Fruit fly (Drosophila melanogaster) whole organism, embryonic: ENCODE data around the gene CG34026.

Source experiments
- B-H1 ChIP-seq: fragments of 200-800 bp; sonication (Bioruptor generic); IDR thresholded peaks from 3 replicates; pipeline ENCODE4 v1.3.6; 2022; ENCODE audit warnings: missing biosample characterization, missing genetic modification characterization
- CG10274 ChIP-seq: fragments of 200-800 bp; sonication (Bioruptor generic); optimal IDR thresholded peaks from 3 replicates; lab custom pipeline; 2017; ENCODE audit warnings: missing biosample characterization, mild to moderate bottlenecking, missing genetic modification characterization
- CG10462 ChIP-seq: fragments of 200-800 bp; sonication (Bioruptor generic); optimal IDR thresholded peaks from 2 replicates; lab custom pipeline; 2016; ENCODE audit warnings: missing biosample characterization, missing genetic modification characterization
- CG12219 ChIP-seq: fragments of 200-800 bp; sonication (Bioruptor generic); optimal IDR thresholded peaks from 3 replicates; lab custom pipeline; 2018; ENCODE audit warnings: missing biosample characterization, mild to moderate bottlenecking, missing genetic modification characterization
- CG12659 ChIP-seq: fragments of 200-800 bp; sonication (Bioruptor generic); optimal IDR thresholded peaks from 3 replicates; lab custom pipeline; 2017; ENCODE audit warnings: mild to moderate bottlenecking, missing biosample characterization, missing genetic modification reagents, missing genetic modification characterization
- CG1603 ChIP-seq: fragments of 200-800 bp; sonication (Bioruptor generic); optimal IDR thresholded peaks from 2 replicates; lab custom pipeline; 2019; ENCODE audit warnings: missing biosample characterization, mild to moderate bottlenecking, missing genetic modification characterization, moderate library complexity
- CG18011 ChIP-seq: fragments of 200-800 bp; sonication (Bioruptor generic); optimal IDR thresholded peaks from 2 replicates; lab custom pipeline; 2017; ENCODE audit warnings: missing biosample characterization, missing genetic modification characterization, mild to moderate bottlenecking, moderate library complexity, missing genotype
- CG1832 ChIP-seq: fragments of 200-800 bp; sonication (Bioruptor generic); optimal IDR thresholded peaks from 2 replicates; lab custom pipeline; 2017; ENCODE audit warnings: missing biosample characterization, mild to moderate bottlenecking, missing genetic modification characterization, inconsistent platforms
- CG2116 ChIP-seq: fragments of 200-800 bp; sonication (Bioruptor generic); optimal IDR thresholded peaks from 3 replicates; lab custom pipeline; 2018; ENCODE audit warnings: missing biosample characterization, mild to moderate bottlenecking, missing genetic modification characterization
- CG2129 ChIP-seq: fragments of 200-800 bp; sonication (Bioruptor generic); IDR thresholded peaks from 2 replicates; pipeline ENCODE4 v1.3.6; 2022; ENCODE audit warnings: missing biosample characterization, missing genetic modification characterization; ENCODE audit not compliant: partially characterized antibody
- CG2875 ChIP-seq: fragments of 200-800 bp; sonication (Bioruptor generic); optimal IDR thresholded peaks from 2 replicates; lab custom pipeline; 2017; ENCODE audit warnings: missing biosample characterization, mild to moderate bottlenecking, missing genetic modification characterization, missing genetic modification reagents
- CG2889 ChIP-seq: fragments of 200-800 bp; sonication (Bioruptor generic); IDR thresholded peaks from 3 replicates; pipeline ENCODE4 v1.3.6; 2022; ENCODE audit warnings: missing biosample characterization, missing genetic modification characterization
- CG34376 ChIP-seq: fragments of 200-800 bp; sonication (Bioruptor generic); optimal IDR thresholded peaks from 2 replicates; lab custom pipeline; 2018; ENCODE audit warnings: missing biosample characterization, mild to moderate bottlenecking, missing genetic modification characterization
- CG3995 ChIP-seq: fragments of 200-800 bp; sonication (Bioruptor generic); optimal IDR thresholded peaks from 3 replicates; lab custom pipeline; 2016; ENCODE audit warnings: missing biosample characterization, missing genetic modification characterization
- CG4854 ChIP-seq: fragments of 200-800 bp; sonication (Bioruptor generic); optimal IDR thresholded peaks from 2 replicates; lab custom pipeline; 2016; ENCODE audit warnings: missing biosample characterization, missing genetic modification characterization, inconsistent platforms
- CG6791 ChIP-seq: fragments of 200-800 bp; sonication (Bioruptor generic); IDR thresholded peaks from 3 replicates; pipeline ENCODE4 v1.3.6; 2022; ENCODE audit warnings: missing biosample characterization, missing genetic modification characterization; ENCODE audit not compliant: partially characterized antibody
- CG7963 ChIP-seq: fragments of 200-800 bp; sonication (Bioruptor generic); IDR thresholded peaks from 3 replicates; pipeline ENCODE4 v1.3.6; 2022; ENCODE audit warnings: missing biosample characterization, missing genetic modification characterization; ENCODE audit not compliant: partially characterized antibody
- CG8388 ChIP-seq: fragments of 200-800 bp; sonication (Bioruptor generic); optimal IDR thresholded peaks from 2 replicates; lab custom pipeline; 2019; ENCODE audit warnings: missing biosample characterization, mild to moderate bottlenecking, missing genetic modification characterization, moderate library complexity
- CG8944 ChIP-seq: fragments of 200-800 bp; sonication (Bioruptor generic); optimal IDR thresholded peaks from 3 replicates; lab custom pipeline; 2016; ENCODE audit warnings: missing biosample characterization, missing genetic modification characterization
- CG9437 ChIP-seq: fragments of 200-800 bp; sonication (Bioruptor generic); optimal IDR thresholded peaks from 2 replicates; lab custom pipeline; 2018; ENCODE audit warnings: missing biosample characterization, mild to moderate bottlenecking, missing genetic modification characterization
- CG9797 ChIP-seq: fragments of 200-800 bp; sonication (Bioruptor generic); optimal IDR thresholded peaks from 3 replicates; lab custom pipeline; 2018; ENCODE audit warnings: missing biosample characterization, mild to moderate bottlenecking, missing genetic modification characterization
- Chrac-16 ChIP-seq: fragments of 200-800 bp; sonication (Bioruptor generic); optimal IDR thresholded peaks from 3 replicates; lab custom pipeline; 2016; ENCODE audit warnings: missing biosample characterization, missing genetic modification characterization
- CoRest ChIP-seq: fragments of 200-800 bp; sonication (Bioruptor generic); optimal IDR thresholded peaks from 3 replicates; lab custom pipeline; 2018; ENCODE audit warnings: missing biosample characterization, mild to moderate bottlenecking, missing genetic modification characterization, moderate library complexity
- Dip3 ChIP-seq: fragments of 200-800 bp; sonication (Bioruptor generic); optimal IDR thresholded peaks from 3 replicates; lab custom pipeline; 2016; ENCODE audit warnings: missing biosample characterization, missing genetic modification characterization
- Dp ChIP-seq: fragments of 200-800 bp; sonication (Bioruptor generic); optimal IDR thresholded peaks from 2 replicates; lab custom pipeline; 2018; ENCODE audit warnings: missing biosample characterization, mild to moderate bottlenecking, missing genetic modification characterization, moderate library complexity
- HLH4C ChIP-seq: fragments of 200-800 bp; sonication (Bioruptor generic); IDR thresholded peaks from 3 replicates; pipeline ENCODE4 v1.3.6; 2022; ENCODE audit warnings: missing biosample characterization, missing genetic modification characterization; ENCODE audit not compliant: partially characterized antibody
- HLH54F ChIP-seq: fragments of 200-800 bp; sonication (Bioruptor generic); optimal IDR thresholded peaks from 3 replicates; lab custom pipeline; 2016; ENCODE audit warnings: missing biosample characterization, missing genetic modification characterization
- Kr ChIP-seq: fragments of 200-800 bp; sonication (Bioruptor generic); optimal IDR thresholded peaks from 2 replicates; lab custom pipeline; 2017; ENCODE audit warnings: missing biosample characterization, mild to moderate bottlenecking, missing genetic modification characterization
- MESR4 ChIP-seq: fragments of 200-800 bp; sonication (Bioruptor generic); optimal IDR thresholded peaks from 2 replicates; lab custom pipeline; 2018; ENCODE audit warnings: missing biosample characterization, mild to moderate bottlenecking, missing genetic modification characterization, moderate library complexity
- Myb ChIP-seq: fragments of 200-800 bp; sonication (Bioruptor generic); optimal IDR thresholded peaks from 2 replicates; lab custom pipeline; 2016; ENCODE audit warnings: missing biosample characterization, missing genetic modification characterization
- NFAT ChIP-seq: fragments of 200-800 bp; sonication (Bioruptor generic); IDR thresholded peaks from 2 replicates; pipeline ENCODE4 v1.3.6; 2022; ENCODE audit warnings: missing biosample characterization, missing genetic modification characterization
- Ravus ChIP-seq: fragments of 200-800 bp; sonication (Bioruptor generic); IDR thresholded peaks from 2 replicates; pipeline ENCODE4 v1.3.6; 2022; ENCODE audit warnings: missing biosample characterization, missing genetic modification characterization
- Six4 ChIP-seq: fragments of 200-800 bp; sonication (Bioruptor generic); optimal IDR thresholded peaks from 2 replicates; lab custom pipeline; 2016; ENCODE audit warnings: missing biosample characterization, missing genetic modification characterization
- Spps ChIP-seq: fragments of 200-800 bp; sonication (Bioruptor generic); optimal IDR thresholded peaks from 2 replicates; lab custom pipeline; 2018; ENCODE audit warnings: missing biosample characterization, mild to moderate bottlenecking, missing genetic modification characterization
- ato ChIP-seq: fragments of 200-800 bp; sonication (Bioruptor generic); IDR thresholded peaks from 2 replicates; pipeline ENCODE4 v1.3.6; 2022; ENCODE audit warnings: missing biosample characterization, missing genetic modification characterization; ENCODE audit not compliant: partially characterized antibody
- bsh ChIP-seq, 2 experiments: fragments of 200-800 bp; sonication (Bioruptor generic); optimal IDR thresholded peaks; 2 replicates each; lab custom pipeline; 2017 to 2018; ENCODE audit warnings: mild to moderate bottlenecking in 2 of 2, missing biosample characterization in 2 of 2, missing genetic modification characterization in 2 of 2, moderate library complexity in 1 of 2
- cas ChIP-seq: fragments of 200-800 bp; sonication (Bioruptor generic); IDR thresholded peaks from 2 replicates; pipeline ENCODE4 v1.3.6; 2022; ENCODE audit warnings: missing biosample characterization, missing genetic modification characterization
- chif ChIP-seq, 2 experiments: fragments of 200-800 bp; sonication (Bioruptor generic); optimal IDR thresholded peaks; 3 replicates each; lab custom pipeline; 2016; ENCODE audit warnings: missing biosample characterization in 2 of 2, missing genetic modification characterization in 2 of 2
- chn ChIP-seq: fragments of 200-800 bp; sonication (Bioruptor generic); optimal IDR thresholded peaks from 2 replicates; lab custom pipeline; 2016; ENCODE audit warnings: missing biosample characterization, missing genetic modification characterization
- danr ChIP-seq: fragments of 200-800 bp; sonication (Bioruptor generic); IDR thresholded peaks from 2 replicates; pipeline ENCODE4 v1.3.6; 2022; ENCODE audit warnings: missing biosample characterization, missing genetic modification characterization
- dimm ChIP-seq: fragments of 200-800 bp; sonication (Bioruptor generic); IDR thresholded peaks from 2 replicates; pipeline ENCODE4 v1.3.6; 2022; ENCODE audit warnings: missing biosample characterization, missing genetic modification characterization
- gcm ChIP-seq: fragments of 200-800 bp; sonication (Bioruptor generic); optimal IDR thresholded peaks from 2 replicates; lab custom pipeline; 2019; ENCODE audit warnings: missing biosample characterization, mild to moderate bottlenecking, missing genetic modification characterization, moderate library complexity
- gcm2 ChIP-seq: fragments of 200-800 bp; sonication (Bioruptor generic); optimal IDR thresholded peaks from 2 replicates; lab custom pipeline; 2016; ENCODE audit warnings: missing biosample characterization, missing genetic modification characterization
- jumu ChIP-seq: fragments of 200-800 bp; sonication (Bioruptor generic); optimal IDR thresholded peaks from 3 replicates; lab custom pipeline; 2016; ENCODE audit warnings: missing biosample characterization, missing genetic modification characterization
- odd ChIP-seq: fragments of 200-800 bp; sonication (Bioruptor generic); optimal IDR thresholded peaks from 2 replicates; lab custom pipeline; 2017; ENCODE audit warnings: missing biosample characterization, mild to moderate bottlenecking, missing genetic modification characterization
- pfk ChIP-seq: fragments of 200-800 bp; sonication (Bioruptor generic); optimal IDR thresholded peaks from 2 replicates; lab custom pipeline; 2018; ENCODE audit warnings: missing biosample characterization, mild to moderate bottlenecking, missing genetic modification characterization, moderate library complexity
- wor ChIP-seq: fragments of 200-800 bp; sonication (Bioruptor generic); IDR thresholded peaks from 2 replicates; pipeline ENCODE4 v1.3.6; 2022; ENCODE audit warnings: missing biosample characterization, missing genetic modification characterization
- yki ChIP-seq: fragments of >200 bp; optimal IDR thresholded peaks from 3 replicates; lab custom pipeline; 2018

The CG34026 gene

DNA sequence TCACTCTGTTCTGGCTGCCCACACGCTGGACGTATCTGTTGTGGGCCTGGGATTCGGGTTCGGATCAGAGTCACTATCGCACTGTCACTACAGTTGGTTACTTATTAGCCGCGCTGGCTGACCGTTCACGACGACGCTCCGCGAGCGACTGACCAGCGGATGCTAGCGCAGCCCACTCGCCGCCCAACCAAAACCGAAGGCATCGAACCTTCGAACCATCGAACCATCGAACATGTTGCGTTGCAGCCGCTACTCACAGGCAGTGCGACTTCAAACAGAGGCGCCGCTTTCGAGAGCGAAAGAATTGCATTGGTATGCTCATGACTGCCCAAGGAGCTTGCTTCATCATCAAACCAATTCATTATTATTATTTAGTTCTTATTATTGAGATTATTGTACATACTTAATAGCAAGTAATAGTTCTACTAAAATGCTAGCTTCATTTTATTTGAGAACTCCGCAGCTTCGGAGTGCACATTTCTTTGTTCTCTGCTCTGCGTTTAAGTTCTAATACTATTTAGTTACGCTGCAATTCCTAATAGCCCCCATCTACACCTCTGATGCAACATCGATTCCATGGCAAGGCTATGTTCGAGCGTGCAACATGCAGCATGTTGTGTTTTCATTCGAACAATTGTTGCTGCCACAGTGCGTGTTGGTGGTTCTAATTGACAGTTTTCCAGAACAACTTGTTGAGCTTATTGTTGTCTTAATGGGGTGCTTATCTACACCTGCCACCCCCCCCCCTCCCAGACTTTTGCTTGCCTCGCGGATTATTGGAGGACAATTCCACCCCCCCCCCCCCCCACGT lies 33.4 kb upstream of the CG34026 start, which contains the start of gene mgl (continued):
- TF ChIP-seq CG6791 (GFP tag; lab: Robert Waterston, UW) (peak; percentile 67), NFAT (GFP tag; lab: Robert Waterston, UW) (no peak), CG10274 (GFP tag; lab: Kevin White, UChicago) (peak; percentile 27), gcm2 (GFP tag; lab: Kevin White, UChicago) (peak; percentile 49), Kr (GFP tag; lab: Kevin White, UChicago) (no peak), Ravus (GFP tag; lab: Robert Waterston, UW) (no peak), pfk (GFP tag; lab: Kevin White, UChicago) (no peak), odd (GFP tag; lab: Kevin White, UChicago) (peak; percentile 32), CG7963 (no peak), jumu (peak; percentile 53), CG8388 (GFP tag; lab: Kevin White, UChicago) (peak; percentile 75), HLH4C (GFP tag; lab: Robert Waterston, UW) (no peak), HLH54F (GFP tag; lab: Kevin White, UChicago) (peak; percentile 59), cas (no peak), CG9437 (peak; percentile 75), gcm (GFP tag; lab: Kevin White, UChicago) (peak; percentile 47), Dip3 (GFP tag; lab: Kevin White, UChicago) (peak; percentile 22), danr (GFP tag; lab: Robert Waterston, UW) (0 out of 2 replicates have a peak, but pooled peaks have one; percentile 11), CG8944 (GFP tag; lab: Kevin White, UChicago) (peak; percentile 41), CG12219 (GFP tag; lab: Kevin White, UChicago) (peak; percentile 62), Spps (peak; percentile 53), CG2116 (GFP tag; lab: Kevin White, UChicago) (peak; percentile 53), CG9797 (no peak), CG2889 (no peak), CG12659 (GFP tag; lab: Kevin White, UChicago) (peak; percentile 64), CG18011 (GFP tag; lab: Kevin White, UChicago) (peak; percentile 57), CG1603 (tag; lab: Kevin White, UChicago) (peak; percentile 61), Myb (no peak), CG10462 (peak; percentile 59), yki (lab: Kevin White, UChicago) (no peak), CG2875 (GFP tag; lab: Kevin White, UChicago) (peak; percentile 83), CG2129 (GFP tag; lab: Robert Waterston, UW) (no peak), CG4854 (GFP tag; lab: Kevin White, UChicago) (peak; percentile 8), bsh (GFP tag; optimal IDR thresholded peaks at IDR 0.05; lab: Kevin White, UChicago) (peak; percentile 85 to 93), CG1832 (GFP tag; lab: Kevin White, UChicago) (no peak), Chrac-16 (GFP tag; lab: Kevin White, UChicago) (peak; percentile 83), B-H1 (GFP tag; lab: Robert Waterston, UW) (no peak; the same call in 1 of the 3 replicates), MESR4 (no peak), chn (GFP tag; lab: Kevin White, UChicago) (peak; percentile 77), Six4 (GFP tag; lab: Kevin White, UChicago) (peak; percentile 81), dimm (GFP tag; lab: Robert Waterston, UW) (no peak), wor (GFP tag; lab: Robert Waterston, UW) (peak; percentile 53), CG3995 (GFP tag; lab: Kevin White, UChicago) (no peak), Dp (GFP tag; lab: Kevin White, UChicago) (no peak), CG34376 (GFP tag; lab: Kevin White, UChicago) (no peak), CoRest (tag; lab: Kevin White, UChicago) (peak; percentile 76), chif (GFP tag; optimal IDR thresholded peaks at IDR 0.05; lab: Kevin White, UChicago) (peak; percentile 62 to 83), ato (no peak)
